Worm (Caenorhabditis elegans): ENCODE data around the gene R06F6.12.

ce11 chrII:10824046-10824445 lies at the start of gene R06F6.12, which contains the start of gene mix-1:
- TF ChIP-seq him-1 (tag; optimal IDR thresholded peaks at IDR 0.05): no peak
- TF ChIP-seq dao-5 (tag; optimal IDR thresholded peaks at IDR 0.05): no peak

Measured in whole organism, L4/young adult.